Worm (Caenorhabditis elegans) whole organism, early embryonic: Measurements from ENCODE around the gene Y42A5A.1.

Experiments used
- B0310.2 ChIP-seq: sonication (generic microtip); optimal IDR thresholded peaks from 2 replicates; lab custom pipeline; 2016; ENCODE audit warnings: mild to moderate bottlenecking, missing genetic modification characterization, missing compliant biosample characterization
- F13C5.2 ChIP-seq: sonication (generic microtip); optimal IDR thresholded peaks from 2 replicates; lab custom pipeline; 2017; ENCODE audit warnings: mild to moderate bottlenecking, missing genetic modification characterization, inconsistent platforms, missing compliant biosample characterization
- ama-1 ChIP-seq: fragments of 150-350 bp; optimal IDR thresholded peaks from 2 replicates; lab custom pipeline; 2014
- ceh-13 ChIP-seq: fragments of 200-800 bp; sonication (Bioruptor generic); optimal IDR thresholded peaks from 2 replicates; lab custom pipeline; 2018; ENCODE audit warnings: mild to moderate bottlenecking, missing genetic modification characterization, missing compliant biosample characterization
- ceh-36 ChIP-seq: sonication (generic microtip); optimal IDR thresholded peaks from 2 replicates; lab custom pipeline; 2016; ENCODE audit warnings: missing genetic modification characterization, inconsistent platforms, missing compliant biosample characterization
- flt-1 ChIP-seq: fragments of 200-800 bp; sonication (Bioruptor generic); IDR thresholded peaks from 2 replicates; pipeline ENCODE4 v1.3.6; 2022; ENCODE audit warnings: missing genetic modification characterization, missing compliant biosample characterization
- hmg-4 ChIP-seq: fragments of 200-800 bp; sonication (Bioruptor generic); optimal IDR thresholded peaks from 2 replicates; lab custom pipeline; 2018; ENCODE audit warnings: mild to moderate bottlenecking, missing genetic modification characterization, missing compliant biosample characterization
- pes-1 ChIP-seq: fragments of 200-800 bp; sonication (Bioruptor generic); IDR thresholded peaks from 2 replicates; pipeline ENCODE4 v1.3.6; 2022; ENCODE audit warnings: missing genetic modification reagents, missing genetic modification characterization, missing compliant biosample characterization
- scrt-1 ChIP-seq: fragments of 200-800 bp; sonication (Bioruptor generic); IDR thresholded peaks from 2 replicates; pipeline ENCODE4 v1.3.6; 2022; ENCODE audit warnings: missing genetic modification characterization, missing compliant biosample characterization
- tbx-11 ChIP-seq: fragments of 200-800 bp; sonication (Bioruptor generic); IDR thresholded peaks from 2 replicates; pipeline ENCODE4 v1.3.6; 2022; ENCODE audit warnings: missing genetic modification characterization, missing compliant biosample characterization
- tbx-37 ChIP-seq: fragments of 200-800 bp; sonication (Bioruptor generic); conservative IDR thresholded peaks from 2 replicates; pipeline ENCODE4 v1.3.6; 2022; ENCODE audit warnings: missing genetic modification reagents, missing genetic modification characterization, missing compliant biosample characterization
- tra-4 ChIP-seq: sonication (generic microtip); optimal IDR thresholded peaks from 2 replicates; lab custom pipeline; 2017; ENCODE audit warnings: missing genetic modification characterization, missing compliant biosample characterization

DNA sequence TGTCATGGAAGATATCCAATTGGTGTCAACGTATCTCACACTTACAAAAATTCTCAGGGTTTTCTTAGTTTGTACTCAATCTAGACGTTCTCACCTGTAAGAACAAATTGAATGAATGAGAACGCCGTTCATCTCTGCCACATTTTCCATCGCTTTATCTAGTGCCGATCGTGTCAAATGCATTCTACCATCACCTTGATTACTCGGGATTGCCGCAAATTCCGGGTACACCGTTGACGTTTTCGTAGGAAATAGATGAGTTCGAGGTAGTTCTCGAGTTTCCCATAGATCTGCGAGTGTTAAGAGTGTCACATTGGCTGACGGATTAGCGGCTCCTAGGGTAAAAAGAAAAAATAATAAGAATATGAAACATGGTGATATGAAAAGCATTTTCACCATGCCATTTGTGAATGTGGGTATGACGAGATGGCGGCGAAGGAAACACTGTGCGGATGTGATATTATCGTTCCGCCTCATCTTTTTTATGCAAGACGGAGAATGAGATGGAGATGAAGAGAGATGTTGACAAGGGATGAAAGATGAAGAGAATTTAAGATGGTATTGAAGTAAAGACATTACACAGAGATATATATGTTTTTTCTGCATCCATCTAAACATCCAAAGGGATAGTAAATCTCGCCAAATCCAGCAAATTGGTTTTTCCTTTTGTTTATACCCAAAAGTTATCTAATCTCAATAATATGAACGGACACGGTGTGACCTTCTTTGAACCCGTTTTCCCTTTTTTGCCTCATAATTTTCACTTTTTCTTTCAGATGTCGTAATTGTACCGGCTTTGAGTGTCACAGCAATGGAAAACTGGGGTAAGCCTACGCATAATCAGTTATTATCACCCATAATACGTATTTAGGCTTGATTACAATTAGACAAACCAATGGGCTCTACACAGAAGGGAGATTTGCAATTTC lies 5.7 kb downstream of the Y42A5A.1 start, which contains the start of gene lact-8:
- no peak for TF ChIP-seq ama-1 (lab: Kevin White, UChicago)
- TF ChIP-seq flt-1 = no peak
- no peak for TF ChIP-seq B0310.2 (tag; lab: Kevin White, UChicago)
- TF ChIP-seq tbx-11 (GFP tag; lab: Robert Waterston, UW) = no peak
- TF ChIP-seq tra-4 (tag; lab: Kevin White, UChicago) = no peak
- no peak for TF ChIP-seq F13C5.2 (tag; lab: Kevin White, UChicago)
- no peak for TF ChIP-seq tbx-37 (GFP tag; lab: Robert Waterston, UW)
- no peak for TF ChIP-seq hmg-4
- no peak for TF ChIP-seq ceh-36
- no peak for TF ChIP-seq ceh-13 (GFP tag; lab: Kevin White, UChicago)
- TF ChIP-seq scrt-1 (GFP tag; lab: Robert Waterston, UW) = no peak
- no peak for TF ChIP-seq pes-1 (GFP tag; lab: Robert Waterston, UW)
